Fruit fly (Drosophila melanogaster) whole organism, pupa: ENCODE results near the gene CG5968.
A peak's percentile ranks its signal among the peaks of the same experiment; 100 is the strongest.

Experiments
- CG10348 ChIP-seq: fragments of 200-800 bp; sonication (Bioruptor generic); IDR thresholded peaks from 2 replicates; pipeline ENCODE4 v1.3.6; 2022; ENCODE audit warnings: missing biosample characterization, missing genetic modification characterization
- CG12605 ChIP-seq: fragments of 200-800 bp; sonication (Bioruptor generic); IDR thresholded peaks from 2 replicates; pipeline ENCODE4 v1.3.6; 2022; ENCODE audit warnings: missing biosample characterization, missing genetic modification characterization
- CG13204 ChIP-seq: fragments of 200-800 bp; sonication (Bioruptor generic); optimal IDR thresholded peaks from 2 replicates; lab custom pipeline; 2018; ENCODE audit warnings: missing biosample characterization, mild to moderate bottlenecking, missing genetic modification characterization, moderate library complexity
- CG14655 ChIP-seq: fragments of 200-800 bp; sonication (Bioruptor generic); optimal IDR thresholded peaks from 3 replicates; lab custom pipeline; 2017; ENCODE audit warnings: mild to moderate bottlenecking, missing biosample characterization, missing genetic modification reagents, missing genetic modification characterization
- CG15710 ChIP-seq: fragments of 200-800 bp; sonication (Bioruptor generic); optimal IDR thresholded peaks from 2 replicates; lab custom pipeline; 2018; ENCODE audit warnings: missing biosample characterization, mild to moderate bottlenecking, missing genetic modification characterization, moderate library complexity
- CG17806 ChIP-seq: fragments of 200-800 bp; sonication (Bioruptor generic); optimal IDR thresholded peaks from 2 replicates; lab custom pipeline; 2018; ENCODE audit warnings: missing biosample characterization, mild to moderate bottlenecking, missing genetic modification characterization, moderate library complexity
- CG32121 ChIP-seq: fragments of 200-800 bp; sonication (Bioruptor generic); IDR thresholded peaks from 2 replicates; pipeline ENCODE4 v1.3.6; 2022; ENCODE audit warnings: missing biosample characterization, missing genetic modification characterization
- CG34367 ChIP-seq: fragments of 200-800 bp; sonication (Bioruptor generic); optimal IDR thresholded peaks from 2 replicates; lab custom pipeline; 2018; ENCODE audit warnings: missing biosample characterization, mild to moderate bottlenecking, missing genetic modification characterization
- CG4496 ChIP-seq: fragments of 200-800 bp; sonication (Bioruptor generic); IDR thresholded peaks from 3 replicates; pipeline ENCODE4 v1.3.6; 2022; ENCODE audit warnings: missing biosample characterization, missing genetic modification characterization
- CG8159 ChIP-seq: fragments of 200-800 bp; sonication (Bioruptor generic); optimal IDR thresholded peaks from 3 replicates; lab custom pipeline; 2018; ENCODE audit warnings: missing biosample characterization, mild to moderate bottlenecking, missing genetic modification characterization, moderate library complexity
- CG8301 ChIP-seq: fragments of 200-800 bp; sonication (Bioruptor generic); optimal IDR thresholded peaks from 2 replicates; lab custom pipeline; 2018; ENCODE audit warnings: missing biosample characterization, mild to moderate bottlenecking, missing genetic modification characterization
- CG9948 ChIP-seq: fragments of 200-800 bp; sonication (Bioruptor generic); optimal IDR thresholded peaks from 2 replicates; lab custom pipeline; 2018; ENCODE audit warnings: missing biosample characterization, mild to moderate bottlenecking, missing genetic modification characterization, moderate library complexity
- D1 ChIP-seq: fragments of 200-800 bp; sonication (Bioruptor generic); optimal IDR thresholded peaks from 2 replicates; lab custom pipeline; 2018; ENCODE audit warnings: missing biosample characterization, mild to moderate bottlenecking, missing genetic modification characterization, moderate library complexity
- EcR ChIP-seq: fragments of 200-800 bp; sonication (Bioruptor generic); optimal IDR thresholded peaks from 3 replicates; lab custom pipeline; 2019; ENCODE audit warnings: missing biosample characterization, missing genetic modification characterization, mild to moderate bottlenecking, moderate library complexity, missing genetic modification reagents
- Ets98B ChIP-seq: fragments of 200-800 bp; sonication (Bioruptor generic); IDR thresholded peaks from 2 replicates; pipeline ENCODE4 v1.3.6; 2022; ENCODE audit warnings: missing biosample characterization, missing genetic modification characterization
- Pif1A ChIP-seq: fragments of 200-800 bp; sonication (Bioruptor generic); optimal IDR thresholded peaks from 3 replicates; lab custom pipeline; 2016; ENCODE audit warnings: missing biosample characterization, missing genetic modification characterization
- Pif1B ChIP-seq: fragments of 200-800 bp; sonication (Bioruptor generic); optimal IDR thresholded peaks from 3 replicates; lab custom pipeline; 2016; ENCODE audit warnings: missing biosample characterization, missing genetic modification characterization
- Snoo ChIP-seq: fragments of 200-800 bp; sonication (Bioruptor generic); optimal IDR thresholded peaks from 3 replicates; lab custom pipeline; 2017; ENCODE audit warnings: missing biosample characterization, mild to moderate bottlenecking, missing genetic modification characterization, inconsistent platforms
- fd96Ca ChIP-seq: fragments of 200-800 bp; sonication (Bioruptor generic); IDR thresholded peaks from 3 replicates; pipeline ENCODE4 v1.3.6; 2022; ENCODE audit warnings: missing biosample characterization, missing genetic modification characterization
- gl ChIP-seq: fragments of 200-800 bp; sonication (Bioruptor generic); optimal IDR thresholded peaks from 2 replicates; lab custom pipeline; 2018; ENCODE audit warnings: missing biosample characterization, mild to moderate bottlenecking, missing genetic modification characterization
- rn ChIP-seq: fragments of 200-800 bp; sonication (Bioruptor generic); IDR thresholded peaks from 2 replicates; pipeline ENCODE4 v1.3.6; 2022; ENCODE audit warnings: missing biosample characterization, missing genetic modification characterization

CG5968 gene

dm6 chr2L:16591934-16592333, 42.2 kb upstream of the CG5968 start:
- TF ChIP-seq Pif1A (GFP tag; lab: Kevin White, UChicago) (peak; percentile 84), Pif1B (GFP tag; lab: Kevin White, UChicago) (peak; percentile 82), fd96Ca (GFP tag; lab: Robert Waterston, UW) (peak; percentile 87), EcR (GFP tag; lab: Kevin White, UChicago) (no peak), Snoo (tag; lab: Kevin White, UChicago) (peak; percentile 67), CG14655 (peak; percentile 79), CG17806 (tag; lab: Kevin White, UChicago) (peak; percentile 87), CG9948 (tag; lab: Kevin White, UChicago) (peak; percentile 82), D1 (tag; lab: Kevin White, UChicago) (peak; percentile 21), CG10348 (no peak), Ets98B (GFP tag; lab: Robert Waterston, UW) (peak; percentile 92), CG8159 (peak; percentile 86), CG4496 (GFP tag; lab: Robert Waterston, UW) (peak; percentile 92), CG15710 (tag; lab: Kevin White, UChicago) (peak; percentile 84), CG34367 (tag; lab: Kevin White, UChicago) (peak; percentile 69), CG32121 (GFP tag; lab: Robert Waterston, UW) (peak; percentile 80), rn (peak; percentile 86), CG8301 (tag; lab: Kevin White, UChicago) (peak; percentile 83), CG13204 (GFP tag; lab: Kevin White, UChicago) (no peak), gl (tag; lab: Kevin White, UChicago) (peak; percentile 67), CG12605 (GFP tag; lab: Robert Waterston, UW) (peak; percentile 87)

DNA sequence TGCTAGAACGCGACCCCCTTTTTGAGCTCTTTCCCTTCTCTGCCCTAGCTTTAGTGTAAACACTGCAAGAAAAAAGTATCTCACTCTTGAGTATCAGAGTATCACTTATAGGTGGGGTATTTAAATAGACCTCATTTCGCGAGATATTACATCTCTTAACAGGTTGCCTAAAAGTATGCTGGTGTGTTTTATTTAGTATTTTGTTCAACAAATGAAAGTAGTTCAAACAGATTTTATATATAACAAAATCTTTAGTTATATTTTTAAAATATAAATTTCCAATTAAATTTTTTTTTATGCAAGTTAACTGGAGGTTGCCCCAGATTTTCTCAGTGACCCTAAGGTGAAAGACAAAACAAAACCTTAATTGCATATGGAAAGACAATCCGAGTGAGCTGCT, 41.7 kb upstream of the CG5968 start:
- peak; percentile 84 for TF ChIP-seq CG8159
- peak; percentile 85 for TF ChIP-seq CG9948 (tag; lab: Kevin White, UChicago)
- TF ChIP-seq Pif1B (GFP tag; lab: Kevin White, UChicago) = peak; percentile 46
- peak; percentile 23 for TF ChIP-seq CG8301 (tag; lab: Kevin White, UChicago)
- TF ChIP-seq CG34367 (tag; lab: Kevin White, UChicago) = peak; percentile 81
- TF ChIP-seq gl (tag; lab: Kevin White, UChicago) = no peak
- TF ChIP-seq CG13204 (GFP tag; lab: Kevin White, UChicago) = peak; percentile 54
- TF ChIP-seq CG12605 (GFP tag; lab: Robert Waterston, UW) = no peak
- peak; percentile 85 for TF ChIP-seq CG15710 (tag; lab: Kevin White, UChicago)
- TF ChIP-seq fd96Ca (GFP tag; lab: Robert Waterston, UW) = no peak
- peak; percentile 73 for TF ChIP-seq CG14655
- TF ChIP-seq CG17806 (tag; lab: Kevin White, UChicago) = peak; percentile 71
- peak; percentile 58 for TF ChIP-seq D1 (tag; lab: Kevin White, UChicago)

- TF ChIP-seq CG4496 (GFP tag; lab: Robert Waterston, UW) (no peak), Ets98B (GFP tag; lab: Robert Waterston, UW) (no peak), rn (no peak), CG34367 (tag; lab: Kevin White, UChicago) (peak; percentile 66), CG8159 (peak; percentile 96), CG32121 (GFP tag; lab: Robert Waterston, UW) (no peak), D1 (tag; lab: Kevin White, UChicago) (peak; percentile 87), fd96Ca (GFP tag; lab: Robert Waterston, UW) (no peak), gl (tag; lab: Kevin White, UChicago) (peak; percentile 79), Snoo (tag; lab: Kevin White, UChicago) (no peak), CG12605 (GFP tag; lab: Robert Waterston, UW) (peak; percentile 30; the same call in 1 of the 2 replicates), CG14655 (peak; percentile 78), CG15710 (tag; lab: Kevin White, UChicago) (peak; percentile 89), CG10348 (no peak), EcR (GFP tag; lab: Kevin White, UChicago) (peak; percentile 72), CG17806 (tag; lab: Kevin White, UChicago) (peak; percentile 92), CG13204 (GFP tag; lab: Kevin White, UChicago) (peak; percentile 75), Pif1A (GFP tag; lab: Kevin White, UChicago) (peak; percentile 21), CG9948 (tag; lab: Kevin White, UChicago) (peak; percentile 94), CG8301 (tag; lab: Kevin White, UChicago) (peak; percentile 28), Pif1B (GFP tag; lab: Kevin White, UChicago) (peak; percentile 62)
Observed at dm6 chr2L:16590345-16591107, 40.8 kb upstream of the CG5968 start.

DNA sequence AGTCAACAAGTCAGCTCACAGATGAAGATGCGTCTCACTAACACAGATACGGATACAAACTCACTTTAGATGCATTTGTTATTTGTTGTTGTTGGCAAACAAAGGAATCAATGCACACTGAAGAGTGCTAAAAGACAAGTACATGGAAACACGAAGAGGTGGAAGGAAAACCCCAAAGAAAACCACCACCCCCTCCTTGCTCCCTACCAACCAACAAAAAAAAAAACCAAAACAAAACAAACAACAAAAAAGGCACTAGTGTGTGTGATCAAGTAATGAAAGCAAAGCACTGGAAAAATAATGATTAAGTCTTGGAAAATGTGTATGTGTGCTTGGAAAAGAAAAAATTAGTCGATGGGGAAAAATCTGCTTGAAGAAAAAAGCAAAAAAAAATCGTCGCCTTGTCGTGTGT, 38.9 kb upstream of the CG5968 start:
- no peak for TF ChIP-seq CG10348
- TF ChIP-seq Ets98B (GFP tag; lab: Robert Waterston, UW) = peak; percentile 58; the same call in 1 of the 2 replicates
- TF ChIP-seq fd96Ca (GFP tag; lab: Robert Waterston, UW) = peak; percentile 62; the same call in 1 of the 3 replicates
- TF ChIP-seq Pif1B (GFP tag; lab: Kevin White, UChicago) = peak; percentile 18
- no peak for TF ChIP-seq CG13204 (GFP tag; lab: Kevin White, UChicago)
- peak; percentile 73 for TF ChIP-seq CG12605 (GFP tag; lab: Robert Waterston, UW)
- TF ChIP-seq CG8159 = no peak
- no peak for TF ChIP-seq CG17806 (tag; lab: Kevin White, UChicago)
- no peak for TF ChIP-seq Snoo (tag; lab: Kevin White, UChicago)
- peak; percentile 5 for TF ChIP-seq CG34367 (tag; lab: Kevin White, UChicago)
- TF ChIP-seq Pif1A (GFP tag; lab: Kevin White, UChicago) = no peak
- TF ChIP-seq CG32121 (GFP tag; lab: Robert Waterston, UW) = peak; percentile 53; the same call in 1 of the 2 replicates
- peak; percentile 58; the same call in 1 of the 3 replicates for TF ChIP-seq CG4496 (GFP tag; lab: Robert Waterston, UW)
- 0 out of 2 replicates have a peak, but pooled peaks have one; percentile 14 for TF ChIP-seq rn
- no peak for TF ChIP-seq D1 (tag; lab: Kevin White, UChicago)
- TF ChIP-seq EcR (GFP tag; lab: Kevin White, UChicago) = no peak
- TF ChIP-seq CG9948 (tag; lab: Kevin White, UChicago) = peak; percentile 10
- TF ChIP-seq gl (tag; lab: Kevin White, UChicago) = peak; percentile 9
- peak; percentile 60 for TF ChIP-seq CG14655
- TF ChIP-seq CG15710 (tag; lab: Kevin White, UChicago) = no peak
- TF ChIP-seq CG8301 (tag; lab: Kevin White, UChicago) = peak; percentile 27
